Fruit fly (Drosophila melanogaster) whole organism, adult: ENCODE measurements around the gene Mo25.

Experiments
- CG12768 ChIP-seq: fragments of 200-800 bp; sonication (Bioruptor generic); optimal IDR thresholded peaks from 2 replicates; lab custom pipeline; 2017; ENCODE audit warnings: missing biosample characterization, missing genetic modification characterization, mild to moderate bottlenecking, moderate library complexity, missing genetic modification reagents
- CG14711 ChIP-seq: fragments of 200-800 bp; sonication (Bioruptor generic); optimal IDR thresholded peaks from 2 replicates; lab custom pipeline; 2018; ENCODE audit warnings: missing biosample characterization, mild to moderate bottlenecking, missing genetic modification characterization, moderate library complexity
- CG5204 ChIP-seq: fragments of 200-800 bp; sonication (Bioruptor generic); optimal IDR thresholded peaks from 2 replicates; lab custom pipeline; 2016; ENCODE audit warnings: missing biosample characterization, missing genetic modification characterization
- CG7045 ChIP-seq: fragments of 200-800 bp; sonication (Bioruptor generic); optimal IDR thresholded peaks from 2 replicates; lab custom pipeline; 2017; ENCODE audit warnings: missing biosample characterization, mild to moderate bottlenecking, missing genetic modification characterization
- CG7101 ChIP-seq: fragments of 200-800 bp; sonication (Bioruptor generic); optimal IDR thresholded peaks from 2 replicates; lab custom pipeline; 2018; ENCODE audit warnings: missing biosample characterization, mild to moderate bottlenecking, missing genetic modification characterization, moderate library complexity
- Clk ChIP-seq: fragments of 200-800 bp; sonication (Bioruptor generic); optimal IDR thresholded peaks from 2 replicates; lab custom pipeline; 2017; ENCODE audit warnings: missing biosample characterization, missing genetic modification characterization
- Crg-1 ChIP-seq: fragments of 200-800 bp; sonication (Bioruptor generic); optimal IDR thresholded peaks from 2 replicates; lab custom pipeline; 2016; ENCODE audit warnings: missing biosample characterization, missing genetic modification characterization
- Hr96 ChIP-seq: fragments of 200-800 bp; sonication (Bioruptor generic); optimal IDR thresholded peaks from 2 replicates; lab custom pipeline; 2016; ENCODE audit warnings: missing biosample characterization, missing genetic modification characterization
- bab1 ChIP-seq: fragments of 200-800 bp; sonication (Bioruptor generic); optimal IDR thresholded peaks from 3 replicates; lab custom pipeline; 2019; ENCODE audit warnings: missing biosample characterization, mild to moderate bottlenecking, missing genetic modification characterization, moderate library complexity
- kay ChIP-seq: fragments of 200-800 bp; sonication (Bioruptor generic); peaks from one replicate; lab custom pipeline; 2016; ENCODE audit warnings: missing biosample characterization, missing genetic modification characterization, borderline replicate concordance
- ovo ChIP-seq: fragments of 200-800 bp; sonication (Bioruptor generic); optimal IDR thresholded peaks from 2 replicates; lab custom pipeline; 2016; ENCODE audit warnings: missing biosample characterization, missing genetic modification characterization
- tj ChIP-seq: fragments of 200-800 bp; sonication (Bioruptor generic); optimal IDR thresholded peaks from 3 replicates; lab custom pipeline; 2017; ENCODE audit warnings: missing biosample characterization, mild to moderate bottlenecking, missing genetic modification characterization, moderate library complexity
- toe ChIP-seq: fragments of 200-800 bp; sonication (Bioruptor generic); optimal IDR thresholded peaks from 2 replicates; lab custom pipeline; 2016; ENCODE audit warnings: missing biosample characterization, missing genetic modification characterization

DNA sequence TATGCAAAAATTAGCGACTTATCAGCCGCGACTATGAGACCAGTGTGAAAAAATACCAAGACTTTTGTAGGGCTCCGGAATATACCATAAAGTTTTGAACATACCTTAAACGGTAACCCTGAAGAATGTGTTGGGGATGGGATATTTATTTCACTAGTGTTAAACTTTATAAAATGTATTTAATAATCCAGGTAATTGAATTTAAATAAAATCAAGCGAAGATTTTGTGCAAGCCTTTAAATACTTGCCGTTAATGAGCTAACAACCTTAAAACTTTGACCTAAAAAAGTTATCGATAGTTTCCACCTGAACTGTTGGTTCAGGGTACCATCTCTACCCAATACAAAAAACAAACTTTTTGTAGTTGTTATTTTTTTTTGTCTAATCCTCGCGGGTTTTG, 3.1 kb downstream of the Mo25 start, which contains the start of gene CG4101:
- TF ChIP-seq Crg-1, result peak; percentile 84
- peak; percentile 96 for TF ChIP-seq kay (GFP tag; lab: Kevin White, UChicago)
- TF ChIP-seq ovo (GFP tag; lab: Kevin White, UChicago), result peak; percentile 81
- TF ChIP-seq Clk (GFP tag; lab: Kevin White, UChicago), result peak; percentile 80
- TF ChIP-seq CG12768 (GFP tag; lab: Kevin White, UChicago), result peak; percentile 82
- peak; percentile 90 for TF ChIP-seq CG7101 (tag; lab: Kevin White, UChicago)
- TF ChIP-seq CG14711 (tag; lab: Kevin White, UChicago), result peak; percentile 96
- peak; percentile 89 for TF ChIP-seq bab1
- peak; percentile 95 for TF ChIP-seq toe (GFP tag; lab: Kevin White, UChicago)
- TF ChIP-seq tj (GFP tag; lab: Kevin White, UChicago), result peak; percentile 60
- peak; percentile 93 for TF ChIP-seq CG5204
- TF ChIP-seq CG7045 (GFP tag; lab: Kevin White, UChicago), result peak; percentile 74
- TF ChIP-seq Hr96 (GFP tag; lab: Kevin White, UChicago), result peak; percentile 85
